Fruit fly (Drosophila melanogaster): Measurements from ENCODE around the gene CG11262.
A peak's percentile ranks its signal among the peaks of the same experiment; 100 is the strongest.

Gene CG11262

dm6 chr3L:13046758-13047157 is 51.8 kb downstream of the CG11262 start, which contains the start of gene CG11279 (continued):
- TF ChIP-seq pzg (GFP tag; optimal IDR thresholded peaks at IDR 0.05) (peak; percentile 71), wor (GFP tag; IDR thresholded peaks at IDR 0.05) (no peak), Meics (GFP tag; optimal IDR thresholded peaks at IDR 0.05) (no peak), CG4360 (GFP tag; IDR thresholded peaks at IDR 0.05) (peak; percentile 34; the same call in 1 of the 2 replicates), Ets97D (GFP tag; optimal IDR thresholded peaks at IDR 0.05) (peak; percentile 37), Max (GFP tag; optimal IDR thresholded peaks at IDR 0.05) (peak; percentile 46), CG15269 (tag; optimal IDR thresholded peaks at IDR 0.05) (peak; percentile 16), tna (GFP tag; IDR thresholded peaks at IDR 0.05; ENCODE audit: partially characterized antibody) (peak; percentile 66), slbo (GFP tag; IDR thresholded peaks at IDR 0.05) (no peak), Med (GFP tag) (peak; percentile 83), CG1529 (GFP tag; optimal IDR thresholded peaks at IDR 0.05) (no peak), CTCF (GFP tag; optimal IDR thresholded peaks at IDR 0.05) (no peak), CG8290 (GFP tag; optimal IDR thresholded peaks at IDR 0.05) (no peak), CG8290 (tag; optimal IDR thresholded peaks at IDR 0.05) (peak in 1 of 2 experiments; percentile 15), CG17186 (GFP tag; optimal IDR thresholded peaks at IDR 0.05) (peak; percentile 12), gsb (GFP tag; IDR thresholded peaks at IDR 0.05) (no peak), chinmo (GFP tag; IDR thresholded peaks at IDR 0.05; ENCODE audit: partially characterized antibody) (peak; percentile 66; the same call in 1 of the 4 replicates)

All from whole organism, embryonic.